Fruit fly (Drosophila melanogaster): ENCODE data around the gene CG42337.
A peak's percentile ranks its signal among the peaks of the same experiment; 100 is the strongest.

The CG42337 gene

dm6 chr3L:21241447-21241983 is 48.4 kb upstream of the CG42337 start (continued):
- no peak for TF ChIP-seq CG10631 (GFP tag; optimal IDR thresholded peaks at IDR 0.05)
- peak; percentile 26 for TF ChIP-seq CG32006 (GFP tag; optimal IDR thresholded peaks at IDR 0.05)
- no peak for TF ChIP-seq salr (GFP tag; optimal IDR thresholded peaks at IDR 0.05)

- TF ChIP-seq CG3919 (GFP tag; optimal IDR thresholded peaks at IDR 0.05) (peak; percentile 47), CG6808 (GFP tag; optimal IDR thresholded peaks at IDR 0.05) (no peak), net (GFP tag; optimal IDR thresholded peaks at IDR 0.05) (peak; percentile 34), dsx (GFP tag; optimal IDR thresholded peaks at IDR 0.05; ENCODE audit: poor library complexity, severe bottlenecking) (peak; percentile 22), Sox14 (GFP tag; optimal IDR thresholded peaks at IDR 0.05) (peak; percentile 58), CG15336 (GFP tag; IDR thresholded peaks at IDR 0.05) (peak; percentile 64), Sox102F (GFP tag; optimal IDR thresholded peaks at IDR 0.05) (peak; percentile 61), CG9139 (GFP tag; optimal IDR thresholded peaks at IDR 0.05) (peak; percentile 39), eg (GFP tag; IDR thresholded peaks at IDR 0.05) (peak; percentile 54; the same call in 2 of the 3 replicates), dac (GFP tag; optimal IDR thresholded peaks at IDR 0.05) (no peak), Eip78C (GFP tag) (peak; percentile 89), fkh (GFP tag; optimal IDR thresholded peaks at IDR 0.05) (peak; percentile 58), fd85E (GFP tag; optimal IDR thresholded peaks at IDR 0.05) (peak; percentile 0), Gug (GFP tag; IDR thresholded peaks at IDR 0.05) (0 out of 2 replicates have a peak, but pooled peaks have one; percentile 11), CG6854 (GFP tag; optimal IDR thresholded peaks at IDR 0.05) (peak; percentile 79), Eip93F (GFP tag; optimal IDR thresholded peaks at IDR 0.05) (peak; percentile 24), svp (GFP tag) (peak; percentile 74), topi (GFP tag; optimal IDR thresholded peaks at IDR 0.05) (peak; percentile 6), CG3032 (tag; optimal IDR thresholded peaks at IDR 0.05) (no peak), CG6276 (GFP tag; optimal IDR thresholded peaks at IDR 0.05) (no peak), Lpt (GFP tag; optimal IDR thresholded peaks at IDR 0.05) (peak; percentile 7), Eip75B (GFP tag; optimal IDR thresholded peaks at IDR 0.05) (peak; percentile 41), cyc (GFP tag; optimal IDR thresholded peaks at IDR 0.05) (no peak), CG8119 (GFP tag; IDR thresholded peaks at IDR 0.05) (peak; percentile 68), esn (GFP tag; optimal IDR thresholded peaks at IDR 0.05) (peak; percentile 14), ss (GFP tag; optimal IDR thresholded peaks at IDR 0.05) (peak; percentile 29 to 55), lz (GFP tag; optimal IDR thresholded peaks at IDR 0.05) (peak; percentile 25), spab (GFP tag; optimal IDR thresholded peaks at IDR 0.05) (no peak), Blimp-1 (GFP tag; optimal IDR thresholded peaks at IDR 0.05) (peak; percentile 87), CG11294 (GFP tag; IDR thresholded peaks at IDR 0.05) (no peak), CG6163 (GFP tag; IDR thresholded peaks at IDR 0.05) (peak; percentile 56; the same call in 1 of the 3 replicates)
Observed at dm6 chr3L:21239999-21240509, 46.9 kb upstream of the CG42337 start.

DNA sequence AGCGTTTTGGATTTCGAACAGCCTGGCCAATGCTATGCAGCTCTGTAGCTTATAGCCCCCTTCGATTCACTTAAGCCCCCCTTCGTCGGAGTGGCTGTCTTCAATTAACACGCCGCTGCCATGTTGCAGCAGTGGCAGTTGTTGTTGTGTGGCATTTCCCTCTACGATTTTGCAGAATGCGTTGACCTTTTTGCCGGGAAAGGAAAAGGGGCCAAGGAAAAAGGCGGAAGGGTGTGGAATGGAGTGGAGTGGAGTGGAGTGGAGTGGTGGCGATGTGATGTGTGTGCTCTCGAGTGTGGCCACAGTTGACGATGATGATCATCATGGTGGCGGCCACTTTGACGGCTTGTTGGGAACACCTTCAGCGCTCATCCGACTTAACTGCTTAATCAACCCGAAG is 45.2 kb upstream of the CG42337 start:
- TF ChIP-seq pdm3 (GFP tag; optimal IDR thresholded peaks at IDR 0.05) = no peak
- peak; percentile 4 for TF ChIP-seq Eip78C (GFP tag)
- TF ChIP-seq lz (GFP tag; optimal IDR thresholded peaks at IDR 0.05) = no peak
- TF ChIP-seq salr (GFP tag; optimal IDR thresholded peaks at IDR 0.05) = no peak
- no peak for TF ChIP-seq CG31627 (GFP tag; optimal IDR thresholded peaks at IDR 0.05)
- TF ChIP-seq svp (GFP tag) = peak; percentile 30
- TF ChIP-seq CG15336 (GFP tag; IDR thresholded peaks at IDR 0.05) = no peak
- no peak for TF ChIP-seq cyc (GFP tag; optimal IDR thresholded peaks at IDR 0.05)
- no peak for TF ChIP-seq topi (GFP tag; optimal IDR thresholded peaks at IDR 0.05)
- no peak for TF ChIP-seq CG8632 (GFP tag; optimal IDR thresholded peaks at IDR 0.05)
- TF ChIP-seq fd59A (GFP tag; optimal IDR thresholded peaks at IDR 0.05) = no peak
- TF ChIP-seq Smox (GFP tag; optimal IDR thresholded peaks at IDR 0.05) = no peak
- no peak for TF ChIP-seq net (GFP tag; optimal IDR thresholded peaks at IDR 0.05)
- no peak for TF ChIP-seq Gug (GFP tag; IDR thresholded peaks at IDR 0.05)
- TF ChIP-seq Sox15 (GFP tag; optimal IDR thresholded peaks at IDR 0.05) = no peak
- no peak for TF ChIP-seq spab (GFP tag; optimal IDR thresholded peaks at IDR 0.05)
